Worm (Caenorhabditis elegans) whole organism, mixed stage, embryonic: Measurements from ENCODE around the gene clec-86.
A peak's percentile ranks its signal among the peaks of the same experiment; 100 is the strongest.

Source experiments
- M03D4.4 ChIP-seq: sonication (generic microtip); optimal IDR thresholded peaks from 2 replicates; lab custom pipeline; 2017; ENCODE audit warnings: mild to moderate bottlenecking, missing genetic modification characterization, missing compliant biosample characterization
- ceh-83 ChIP-seq: fragments of 200-800 bp; sonication (Bioruptor generic); optimal IDR thresholded peaks from 2 replicates; lab custom pipeline; 2018; ENCODE audit warnings: mild to moderate bottlenecking, missing genetic modification characterization, missing compliant biosample characterization
- mep-1 ChIP-seq: fragments of 150-350 bp; optimal IDR thresholded peaks from 2 replicates; lab custom pipeline; 2017; ENCODE audit warnings: missing biosample characterization, missing genetic modification reagents, missing genetic modification characterization, inconsistent platforms
- nhr-12 ChIP-seq: fragments of 150-350 bp; optimal IDR thresholded peaks from 2 replicates; lab custom pipeline; 2014; ENCODE audit warnings: missing biosample characterization, missing genetic modification characterization
- nhr-2 ChIP-seq: fragments of 150-350 bp; optimal IDR thresholded peaks from 2 replicates; lab custom pipeline; 2014; ENCODE audit warnings: missing biosample characterization, missing genetic modification characterization
- nhr-237 ChIP-seq: fragments of 150-350 bp; optimal IDR thresholded peaks from 2 replicates; lab custom pipeline; 2014; ENCODE audit warnings: missing biosample characterization, missing genetic modification characterization
- pha-4 ChIP-seq: fragments of 150-350 bp; optimal IDR thresholded peaks from 2 replicates; lab custom pipeline; 2018; ENCODE audit warnings: missing biosample characterization, missing genetic modification reagents, missing genetic modification characterization
- sptf-1 ChIP-seq: sonication (generic microtip); optimal IDR thresholded peaks from 2 replicates; lab custom pipeline; 2017; ENCODE audit warnings: mild to moderate bottlenecking, missing genetic modification characterization, moderate library complexity, missing compliant biosample characterization
- unc-39 ChIP-seq: fragments of 150-350 bp; optimal IDR thresholded peaks from 2 replicates; lab custom pipeline; 2014; ENCODE audit warnings: missing biosample characterization, missing genetic modification characterization

- TF ChIP-seq sptf-1 (no peak), nhr-12 (tag; lab: Kevin White, UChicago) (no peak), nhr-237 (tag; lab: Kevin White, UChicago) (no peak), mep-1 (tag; lab: Kevin White, UChicago) (no peak), M03D4.4 (tag; lab: Kevin White, UChicago) (no peak), unc-39 (no peak), pha-4 (tag; lab: Kevin White, UChicago) (no peak), nhr-2 (tag; lab: Kevin White, UChicago) (peak; percentile 68), ceh-83 (GFP tag; lab: Kevin White, UChicago) (no peak)
Observed at ce11 chrX:7151976-7152528, 12.4 kb downstream of the clec-86 start.
